Worm (Caenorhabditis elegans) whole organism, mixed stage, embryonic: ENCODE measurements around the gene abcx-1.

Source experiments
- M03D4.4 ChIP-seq: sonication (generic microtip); optimal IDR thresholded peaks from 2 replicates; lab custom pipeline; 2017; ENCODE audit warnings: mild to moderate bottlenecking, missing genetic modification characterization, missing compliant biosample characterization
- bed-3 ChIP-seq: fragments of 200-800 bp; sonication (Bioruptor generic); optimal IDR thresholded peaks from 3 replicates; lab custom pipeline; 2018; ENCODE audit warnings: mild to moderate bottlenecking, missing genetic modification characterization, moderate library complexity, missing compliant biosample characterization
- blmp-1 ChIP-seq: fragments of 150-350 bp; optimal IDR thresholded peaks from 2 replicates; lab custom pipeline; 2014; ENCODE audit warnings: missing biosample characterization, missing genetic modification characterization
- ceh-43 ChIP-seq: fragments of 200-800 bp; sonication (Bioruptor generic); optimal IDR thresholded peaks from 2 replicates; lab custom pipeline; 2018; ENCODE audit warnings: mild to moderate bottlenecking, missing genetic modification characterization, moderate library complexity, missing compliant biosample characterization
- ceh-83 ChIP-seq: fragments of 200-800 bp; sonication (Bioruptor generic); optimal IDR thresholded peaks from 2 replicates; lab custom pipeline; 2018; ENCODE audit warnings: mild to moderate bottlenecking, missing genetic modification characterization, missing compliant biosample characterization
- ces-1 ChIP-seq: fragments of 150-350 bp; optimal IDR thresholded peaks from 2 replicates; lab custom pipeline; 2014; ENCODE audit warnings: missing biosample characterization, missing genetic modification reagents, missing genetic modification characterization
- cnd-1 ChIP-seq: fragments of 200-800 bp; sonication (Bioruptor generic); optimal IDR thresholded peaks from 2 replicates; lab custom pipeline; 2018; ENCODE audit warnings: mild to moderate bottlenecking, missing genetic modification characterization, missing compliant biosample characterization
- drap-1 ChIP-seq: fragments of 200-800 bp; sonication (Bioruptor generic); optimal IDR thresholded peaks from 3 replicates; lab custom pipeline; 2018; ENCODE audit warnings: mild to moderate bottlenecking, missing genetic modification characterization, missing compliant biosample characterization
- elt-1 ChIP-seq: sonication (generic microtip); optimal IDR thresholded peaks from 2 replicates; lab custom pipeline; 2017; ENCODE audit warnings: missing genetic modification characterization, mild to moderate bottlenecking, missing compliant biosample characterization, antibody characterized with exemption, moderate library complexity, borderline replicate concordance; ENCODE audit not compliant: insufficient read depth
- elt-3 ChIP-seq: fragments of 150-350 bp; optimal IDR thresholded peaks from 2 replicates; lab custom pipeline; 2014; ENCODE audit warnings: missing biosample characterization, missing genetic modification characterization
- flh-1 ChIP-seq: fragments of 200-800 bp; sonication (Bioruptor generic); optimal IDR thresholded peaks from 2 replicates; lab custom pipeline; 2018; ENCODE audit warnings: mild to moderate bottlenecking, missing genetic modification characterization, moderate library complexity, missing compliant biosample characterization
- ham-2 ChIP-seq: fragments of 200-800 bp; sonication (Bioruptor generic); optimal IDR thresholded peaks from 2 replicates; lab custom pipeline; 2018; ENCODE audit warnings: mild to moderate bottlenecking, missing genetic modification characterization, missing compliant biosample characterization
- hlh-1 ChIP-seq: fragments of 150-350 bp; optimal IDR thresholded peaks from 2 replicates; lab custom pipeline; 2014; ENCODE audit warnings: missing biosample characterization, missing genetic modification reagents, missing genetic modification characterization
- lin-13 ChIP-seq: fragments of 150-350 bp; optimal IDR thresholded peaks from 2 replicates; lab custom pipeline; 2014; ENCODE audit warnings: missing biosample characterization, missing genetic modification characterization
- lin-32 ChIP-seq: fragments of 200-800 bp; sonication (Bioruptor generic); optimal IDR thresholded peaks from 2 replicates; lab custom pipeline; 2018; ENCODE audit warnings: mild to moderate bottlenecking, missing genetic modification characterization, missing compliant biosample characterization
- lsy-2 ChIP-seq: fragments of 150-350 bp; optimal IDR thresholded peaks from 2 replicates; lab custom pipeline; 2014; ENCODE audit warnings: missing biosample characterization, missing genetic modification characterization
- mab-5 ChIP-seq: fragments of 150-350 bp; optimal IDR thresholded peaks from 2 replicates; lab custom pipeline; 2014; ENCODE audit warnings: missing biosample characterization, missing genetic modification characterization
- mep-1 ChIP-seq: fragments of 150-350 bp; optimal IDR thresholded peaks from 2 replicates; lab custom pipeline; 2017; ENCODE audit warnings: missing biosample characterization, missing genetic modification reagents, missing genetic modification characterization, inconsistent platforms
- mls-2 ChIP-seq: sonication (generic microtip); optimal IDR thresholded peaks from 2 replicates; lab custom pipeline; 2016; ENCODE audit warnings: mild to moderate bottlenecking, missing genetic modification characterization, moderate library complexity, missing compliant biosample characterization
- nhr-12 ChIP-seq: fragments of 150-350 bp; optimal IDR thresholded peaks from 2 replicates; lab custom pipeline; 2014; ENCODE audit warnings: missing biosample characterization, missing genetic modification characterization
- nhr-2 ChIP-seq: fragments of 150-350 bp; optimal IDR thresholded peaks from 2 replicates; lab custom pipeline; 2014; ENCODE audit warnings: missing biosample characterization, missing genetic modification characterization
- nhr-28 ChIP-seq: fragments of 150-350 bp; optimal IDR thresholded peaks from 2 replicates; lab custom pipeline; 2014; ENCODE audit warnings: missing biosample characterization, missing genetic modification characterization
- pha-4 ChIP-seq: fragments of 150-350 bp; optimal IDR thresholded peaks from 2 replicates; lab custom pipeline; 2018; ENCODE audit warnings: missing biosample characterization, missing genetic modification reagents, missing genetic modification characterization
- sem-2 ChIP-seq: fragments of 200-800 bp; sonication (Bioruptor generic); optimal IDR thresholded peaks from 2 replicates; lab custom pipeline; 2018; ENCODE audit warnings: mild to moderate bottlenecking, missing genetic modification characterization, missing compliant biosample characterization
- snpc-4 ChIP-seq: fragments of 150-350 bp; optimal IDR thresholded peaks from 2 replicates; lab custom pipeline; 2014; ENCODE audit warnings: missing biosample characterization, missing genetic modification characterization
- sptf-1 ChIP-seq: sonication (generic microtip); optimal IDR thresholded peaks from 2 replicates; lab custom pipeline; 2017; ENCODE audit warnings: mild to moderate bottlenecking, missing genetic modification characterization, moderate library complexity, missing compliant biosample characterization
- tbx-8 ChIP-seq: fragments of 200-800 bp; sonication (Bioruptor generic); optimal IDR thresholded peaks from 2 replicates; lab custom pipeline; 2018; ENCODE audit warnings: mild to moderate bottlenecking, missing genetic modification characterization, moderate library complexity, missing compliant biosample characterization
- unc-120 ChIP-seq: sonication (generic microtip); optimal IDR thresholded peaks from 2 replicates; lab custom pipeline; 2017; ENCODE audit warnings: missing genetic modification characterization, missing compliant biosample characterization; ENCODE audit not compliant: poor library complexity, severe bottlenecking
- unc-62 ChIP-seq: fragments of 150-350 bp; optimal IDR thresholded peaks from 2 replicates; lab custom pipeline; 2014; ENCODE audit warnings: missing biosample characterization, missing genetic modification reagents, missing genetic modification characterization
- zip-8 ChIP-seq: fragments of 150-350 bp; optimal IDR thresholded peaks from 2 replicates; lab custom pipeline; 2014; ENCODE audit warnings: missing biosample characterization, missing genetic modification characterization
- ztf-11 ChIP-seq: fragments of 150-350 bp; optimal IDR thresholded peaks from 2 replicates; lab custom pipeline; 2014; ENCODE audit warnings: missing biosample characterization, missing genetic modification characterization

abcx-1 gene

DNA sequence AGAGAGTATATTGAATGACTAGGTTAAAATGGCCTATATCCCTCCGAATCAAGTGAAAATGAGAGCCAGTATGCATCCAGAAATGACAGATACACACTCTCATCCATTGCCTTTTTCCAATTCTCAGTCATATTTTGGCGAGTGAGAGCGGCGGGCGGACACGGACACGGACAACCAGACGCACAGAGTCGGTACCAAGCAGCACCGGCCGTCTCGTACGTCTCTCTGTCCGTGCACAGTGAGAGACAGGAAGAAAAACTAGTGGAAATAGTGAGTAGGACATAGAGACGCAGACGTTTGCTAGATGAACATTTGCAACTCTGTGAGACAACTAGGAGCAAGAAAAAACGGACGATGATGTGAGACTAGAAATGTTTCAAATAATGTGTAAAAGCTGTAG, 31.3 kb downstream of the abcx-1 start:
- no peak for TF ChIP-seq blmp-1 (tag; lab: Kevin White, UChicago)
- TF ChIP-seq pha-4 (tag; lab: Kevin White, UChicago) = peak; percentile 11
- peak; percentile 7 for TF ChIP-seq unc-62 (GFP tag; lab: Kevin White, UChicago)
- no peak for TF ChIP-seq ceh-83 (GFP tag; lab: Kevin White, UChicago)
- TF ChIP-seq ham-2 (GFP tag; lab: Kevin White, UChicago) = no peak
- peak; percentile 5 for TF ChIP-seq unc-120
- TF ChIP-seq elt-3 (tag; lab: Kevin White, UChicago) = no peak
- no peak for TF ChIP-seq mls-2 (tag; lab: Kevin White, UChicago)
- TF ChIP-seq sem-2 (GFP tag; lab: Kevin White, UChicago) = no peak
- peak; percentile 35 for TF ChIP-seq nhr-2 (tag; lab: Kevin White, UChicago)
- no peak for TF ChIP-seq ces-1 (GFP tag; lab: Kevin White, UChicago)
- no peak for TF ChIP-seq snpc-4
- no peak for TF ChIP-seq bed-3 (GFP tag; lab: Kevin White, UChicago)
- no peak for TF ChIP-seq drap-1 (GFP tag; lab: Kevin White, UChicago)
- TF ChIP-seq lsy-2 (tag; lab: Kevin White, UChicago) = no peak
- no peak for TF ChIP-seq hlh-1
- no peak for TF ChIP-seq elt-1
- TF ChIP-seq nhr-28 (tag; lab: Kevin White, UChicago) = no peak
- no peak for TF ChIP-seq cnd-1
- no peak for TF ChIP-seq mab-5 (tag; lab: Kevin White, UChicago)
- no peak for TF ChIP-seq nhr-12 (tag; lab: Kevin White, UChicago)

DNA sequence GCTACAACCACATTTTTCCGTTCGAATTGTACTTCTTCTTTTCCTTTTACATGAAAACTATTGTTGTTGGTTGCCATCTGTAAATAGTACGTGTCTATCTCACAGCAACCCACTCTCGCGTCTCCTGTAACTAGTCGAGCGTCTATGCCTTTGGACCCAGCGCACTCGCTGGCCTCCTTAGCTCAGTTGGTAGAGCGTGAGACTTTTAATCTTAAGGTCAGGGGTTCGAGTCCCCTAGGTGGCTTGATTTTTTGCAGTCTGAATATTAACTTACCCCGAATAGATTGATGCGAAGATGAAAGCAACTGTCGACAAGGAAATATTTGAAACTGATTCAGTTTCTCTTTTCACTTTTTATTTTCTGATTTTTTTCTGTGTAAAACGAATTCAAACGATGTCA, 33.1 kb downstream of the abcx-1 start, which contains the start of gene mpz-3:
Gene mpz-3 (minus strand): TSS at position 320 of the 400 bp plus-strand sequence.
- TF ChIP-seq lin-32 (GFP tag; lab: Kevin White, UChicago) = peak; percentile 14
- peak; percentile 18 for TF ChIP-seq flh-1 (GFP tag; lab: Kevin White, UChicago)
- TF ChIP-seq mls-2 (tag; lab: Kevin White, UChicago) = no peak
- TF ChIP-seq blmp-1 (tag; lab: Kevin White, UChicago) = no peak
- TF ChIP-seq ztf-11 (tag; lab: Kevin White, UChicago) = no peak
- TF ChIP-seq ceh-83 (GFP tag; lab: Kevin White, UChicago) = peak; percentile 83
- peak; percentile 30 for TF ChIP-seq sem-2 (GFP tag; lab: Kevin White, UChicago)
- peak; percentile 55 for TF ChIP-seq cnd-1
- peak; percentile 0 for TF ChIP-seq ceh-43 (GFP tag; lab: Kevin White, UChicago)
- TF ChIP-seq nhr-2 (tag; lab: Kevin White, UChicago) = no peak
- no peak for TF ChIP-seq hlh-1
- no peak for TF ChIP-seq lsy-2 (tag; lab: Kevin White, UChicago)
- peak; percentile 58 for TF ChIP-seq drap-1 (GFP tag; lab: Kevin White, UChicago)
- no peak for TF ChIP-seq mep-1 (tag; lab: Kevin White, UChicago)

DNA sequence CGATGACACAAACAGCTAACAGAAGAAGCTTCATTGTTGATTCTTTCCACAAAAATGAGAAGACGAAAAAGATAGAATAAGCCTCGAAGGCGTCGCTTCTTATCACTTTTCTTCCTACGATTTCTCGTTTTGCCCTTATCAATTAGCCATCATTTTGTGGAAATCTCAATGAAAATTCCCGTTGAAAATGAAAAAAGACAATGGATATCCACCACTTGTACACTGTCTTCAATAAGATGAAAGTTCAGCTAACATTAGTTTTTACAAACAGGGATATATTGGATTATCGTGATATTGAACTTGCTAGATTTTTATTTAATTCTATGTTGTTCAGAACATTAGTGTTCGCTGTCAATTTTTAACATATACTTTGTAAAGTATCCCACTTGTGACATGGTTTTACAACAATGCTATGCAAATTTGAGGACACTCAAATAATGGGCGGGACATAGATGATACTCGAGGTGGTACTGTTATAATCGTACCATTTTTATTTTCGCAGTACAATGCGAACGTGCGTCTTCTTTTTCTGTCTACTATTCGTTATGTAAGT, 34.7 kb downstream of the abcx-1 start, which contains the start of the genes F18C5.5 and F18C5.9:
Gene F18C5.5 (minus strand): TSS at position 101 of the 553 bp plus-strand sequence.
Gene F18C5.9 (plus strand): TSS at position 503 of the 553 bp plus-strand sequence.
- TF ChIP-seq lin-13 (tag; lab: Kevin White, UChicago) (no peak), nhr-2 (tag; lab: Kevin White, UChicago) (no peak), zip-8 (no peak), tbx-8 (GFP tag; lab: Kevin White, UChicago) (no peak), elt-1 (no peak), pha-4 (tag; lab: Kevin White, UChicago) (no peak), ztf-11 (tag; lab: Kevin White, UChicago) (no peak)

DNA sequence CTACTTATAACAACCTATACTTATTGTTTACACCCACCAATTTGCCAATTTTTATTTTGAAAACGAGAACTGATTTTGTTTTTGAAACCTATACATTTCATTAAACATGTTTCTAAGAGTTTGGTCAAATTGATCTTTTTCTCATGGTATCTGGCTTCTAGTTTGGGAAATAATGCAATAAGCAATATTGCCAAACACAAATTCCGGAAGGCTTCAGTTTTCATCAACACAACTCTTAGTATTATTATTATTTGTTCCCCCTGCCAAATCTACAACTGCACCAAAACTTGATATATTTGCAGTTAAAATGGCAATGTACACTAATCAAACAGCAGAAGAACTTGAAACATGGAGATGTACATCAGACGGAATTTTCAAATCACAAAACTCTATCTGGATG, 36.7 kb downstream of the abcx-1 start, which contains the start of gene sra-27:
Gene sra-27 (plus strand): TSS at position 301 of the 400 bp plus-strand sequence.
- no peak for TF ChIP-seq ces-1 (GFP tag; lab: Kevin White, UChicago)

DNA sequence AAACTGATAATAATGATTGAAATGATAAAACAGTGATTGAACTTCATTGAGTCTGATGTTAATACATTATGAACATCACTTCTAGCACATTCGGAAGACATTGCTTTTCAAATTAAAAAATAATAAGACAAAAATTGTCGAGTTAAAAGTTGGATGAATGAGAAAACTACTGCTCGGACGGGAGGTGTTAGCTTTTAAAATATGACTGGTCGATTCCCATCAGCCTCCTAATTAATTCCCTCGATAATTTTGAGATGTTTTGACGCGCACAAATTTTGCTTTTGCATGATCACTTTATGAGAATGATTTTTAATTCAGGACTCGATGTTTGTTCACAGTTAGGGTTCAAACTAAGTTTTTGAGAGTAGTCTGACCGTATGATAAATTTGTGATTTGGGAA, 41.7 kb downstream of the abcx-1 start, which contains the start of gene sra-28:
Gene sra-28 (minus strand): TSS at position 101 of the 400 bp plus-strand sequence.
- TF ChIP-seq unc-62 (GFP tag; lab: Kevin White, UChicago) (no peak), M03D4.4 (tag; lab: Kevin White, UChicago) (no peak), ztf-11 (tag; lab: Kevin White, UChicago) (no peak), blmp-1 (tag; lab: Kevin White, UChicago) (no peak), ceh-83 (GFP tag; lab: Kevin White, UChicago) (no peak), sptf-1 (no peak)
